Worm (Caenorhabditis elegans): ENCODE measurements around the gene clec-198.

DNA sequence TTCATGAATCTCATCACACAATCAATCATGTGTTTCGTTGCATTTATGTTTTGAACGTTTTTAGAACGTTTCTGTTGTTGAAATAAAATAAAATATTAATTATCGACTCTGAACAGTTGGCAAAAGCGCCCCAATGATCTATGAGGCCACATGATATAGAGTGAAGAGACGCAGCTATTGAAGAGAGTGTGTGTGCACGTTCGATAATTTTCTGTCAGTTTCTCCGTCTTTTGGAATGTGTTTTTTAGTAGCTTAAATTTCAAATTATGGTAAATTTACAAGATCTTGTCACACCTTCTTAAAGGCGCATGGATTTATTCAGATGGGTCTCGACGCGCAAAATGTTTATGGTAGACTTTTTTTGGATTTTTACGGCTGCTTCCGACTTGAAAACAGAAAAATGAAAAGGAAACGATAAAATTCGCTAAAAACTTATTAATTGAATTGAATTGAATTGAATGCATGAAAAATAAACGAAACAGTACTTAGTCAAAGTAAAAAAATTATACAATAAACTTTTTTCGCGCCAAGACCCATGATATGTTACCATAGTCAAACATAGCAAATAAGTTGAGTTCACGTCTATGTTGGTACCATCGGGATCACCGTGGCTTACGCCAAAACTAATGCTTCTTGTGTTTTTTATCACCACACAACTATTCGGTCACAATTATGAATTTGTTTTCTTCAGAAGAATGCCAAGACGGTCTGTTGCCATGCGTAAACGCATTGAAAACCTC, 13.3 kb upstream of the clec-198 start, which contains the start of gene C49C3.15:
- TF ChIP-seq aly-2 (tag; optimal IDR thresholded peaks at IDR 0.05) (no peak), unc-62 (GFP tag; optimal IDR thresholded peaks at IDR 0.05) (no peak), snpc-4 (tag; optimal IDR thresholded peaks at IDR 0.05) (no peak), elt-1 (tag; optimal IDR thresholded peaks at IDR 0.05) (no peak), elt-3 (tag; optimal IDR thresholded peaks at IDR 0.05) (no peak), ceh-16 (tag; optimal IDR thresholded peaks at IDR 0.05) (no peak), unc-39 (tag; optimal IDR thresholded peaks at IDR 0.05) (no peak)
